Worm (Caenorhabditis elegans): ENCODE measurements around the gene slfl-5.

The slfl-5 gene

DNA sequence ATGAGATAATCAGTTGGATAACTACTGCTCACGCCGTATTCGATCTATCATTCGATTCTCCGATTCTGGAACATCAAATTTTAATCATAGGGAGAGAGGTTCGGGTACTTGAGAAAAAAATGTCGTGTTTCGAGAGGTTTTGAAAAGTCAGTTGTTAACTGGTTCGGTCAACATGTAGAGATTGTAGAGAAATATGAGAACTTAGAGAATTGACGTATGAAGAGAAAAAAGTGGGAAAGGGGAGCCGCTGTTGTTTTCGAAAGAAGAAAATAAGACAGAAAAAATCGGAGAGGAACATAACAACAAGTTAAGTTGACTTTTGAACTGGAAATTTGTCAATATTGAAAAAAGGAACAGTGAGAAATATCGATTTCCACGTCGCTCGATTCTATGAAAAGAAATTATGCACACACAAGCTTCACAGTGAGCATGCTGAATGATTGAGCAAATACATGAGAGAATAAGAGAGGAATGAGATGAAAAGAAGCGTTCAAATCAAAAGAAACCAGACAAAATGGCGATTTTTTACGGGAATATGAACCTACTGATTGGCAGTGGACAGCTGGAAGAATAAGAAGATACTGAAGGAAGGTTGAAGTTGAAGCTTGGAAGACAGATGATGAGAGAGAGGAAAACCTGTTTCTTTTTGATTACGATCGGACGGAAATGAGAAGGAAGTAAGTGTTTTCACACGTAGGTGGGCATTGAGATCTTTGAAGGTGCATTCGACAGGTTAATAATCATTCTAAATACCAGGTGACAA, at the start of gene slfl-5, which contains the start of the genes T04H1.13 and rad-50:
TSS of gene slfl-5 (minus strand) at position 65 of the 763 bp plus-strand sequence.
TSS of gene T04H1.13 (minus strand) at position 51 of the 763 bp plus-strand sequence.
TSS of gene rad-50 (plus strand) at position 667 of the 763 bp plus-strand sequence.
- no peak for TF ChIP-seq mep-1 (tag; optimal IDR thresholded peaks at IDR 0.05)
- no peak for TF ChIP-seq lin-13 (tag; optimal IDR thresholded peaks at IDR 0.05)
- TF ChIP-seq ceh-83 (GFP tag; optimal IDR thresholded peaks at IDR 0.05): no peak
- no peak for TF ChIP-seq unc-39 (tag; optimal IDR thresholded peaks at IDR 0.05)
- TF ChIP-seq ceh-39 (tag; optimal IDR thresholded peaks at IDR 0.05): no peak
- TF ChIP-seq ces-1 (GFP tag; optimal IDR thresholded peaks at IDR 0.05): no peak
- TF ChIP-seq mls-2 (tag; optimal IDR thresholded peaks at IDR 0.05): no peak
- no peak for TF ChIP-seq lin-32 (GFP tag; optimal IDR thresholded peaks at IDR 0.05)
- no peak for TF ChIP-seq tbx-8 (GFP tag; optimal IDR thresholded peaks at IDR 0.05)
- TF ChIP-seq unc-62 (GFP tag; optimal IDR thresholded peaks at IDR 0.05): no peak
- TF ChIP-seq flh-1 (GFP tag; optimal IDR thresholded peaks at IDR 0.05): no peak
- TF ChIP-seq nhr-28 (tag; optimal IDR thresholded peaks at IDR 0.05): no peak

DNA sequence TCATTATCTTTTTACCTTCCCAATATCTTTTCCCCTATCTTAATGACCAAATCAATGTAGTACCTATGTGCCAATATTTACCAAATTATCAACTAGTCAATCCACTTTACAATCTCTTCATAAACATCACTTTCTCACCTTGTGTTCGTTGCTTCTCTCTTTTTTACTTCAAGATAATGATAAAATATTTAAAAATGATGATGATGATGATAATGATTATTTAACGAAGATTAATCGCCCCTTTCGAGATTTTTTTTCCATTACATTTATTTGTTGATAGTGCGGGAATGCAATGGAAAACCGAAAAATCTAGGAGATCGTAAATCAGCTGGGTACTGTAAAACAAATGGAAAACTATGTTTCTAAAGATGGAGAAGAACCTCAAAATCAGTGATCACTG, 49.2 kb upstream of the slfl-5 start:
- no peak for TF ChIP-seq tbx-8 (GFP tag; optimal IDR thresholded peaks at IDR 0.05)
- no peak for TF ChIP-seq sem-2 (GFP tag; optimal IDR thresholded peaks at IDR 0.05)
- TF ChIP-seq ceh-39 (tag; optimal IDR thresholded peaks at IDR 0.05): no peak
- no peak for TF ChIP-seq nhr-28 (tag; optimal IDR thresholded peaks at IDR 0.05)
- no peak for TF ChIP-seq mls-2 (tag; optimal IDR thresholded peaks at IDR 0.05)
- no peak for TF ChIP-seq lin-32 (GFP tag; optimal IDR thresholded peaks at IDR 0.05)
- no peak for TF ChIP-seq mab-5 (tag; optimal IDR thresholded peaks at IDR 0.05)
- TF ChIP-seq ztf-11 (tag; optimal IDR thresholded peaks at IDR 0.05): no peak
- no peak for TF ChIP-seq hlh-1 (tag; optimal IDR thresholded peaks at IDR 0.05)
- no peak for TF ChIP-seq flh-1 (GFP tag; optimal IDR thresholded peaks at IDR 0.05)
- no peak for TF ChIP-seq unc-120 (tag; optimal IDR thresholded peaks at IDR 0.05; ENCODE audit: poor library complexity, severe bottlenecking)
- no peak for TF ChIP-seq lsy-2 (tag; optimal IDR thresholded peaks at IDR 0.05)
- TF ChIP-seq nhr-76 (tag; optimal IDR thresholded peaks at IDR 0.05): no peak

DNA sequence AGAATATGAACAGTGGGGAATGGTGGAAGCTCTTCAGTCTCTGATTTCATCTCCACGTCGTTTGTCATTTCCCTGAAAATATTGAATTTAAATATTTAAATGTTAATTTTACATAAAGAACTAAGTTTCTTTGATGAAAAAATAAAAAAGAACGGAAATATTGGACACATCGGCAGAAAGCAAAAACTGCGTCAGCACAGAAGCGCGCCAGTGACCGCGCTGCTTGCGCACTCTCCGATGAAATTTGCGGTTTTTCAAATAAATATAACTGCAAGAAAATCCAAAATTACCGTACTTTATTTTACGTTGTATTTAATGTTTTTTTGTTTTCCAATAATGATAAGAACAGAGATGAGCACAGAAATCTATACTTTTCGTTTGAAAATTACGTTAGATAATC, 46.7 kb upstream of the slfl-5 start, which contains the start of the genes srpa-68 and srh-16:
TSS of gene srpa-68 (minus strand) at position 72 of the 400 bp plus-strand sequence.
TSS of gene srh-16 (plus strand) at position 275 of the 400 bp plus-strand sequence.
- TF ChIP-seq nhr-76 (tag; optimal IDR thresholded peaks at IDR 0.05) (no peak), elt-3 (tag; optimal IDR thresholded peaks at IDR 0.05) (no peak), ztf-11 (tag; optimal IDR thresholded peaks at IDR 0.05) (no peak), nhr-12 (tag; optimal IDR thresholded peaks at IDR 0.05) (no peak), lin-32 (GFP tag; optimal IDR thresholded peaks at IDR 0.05) (no peak), ceh-83 (GFP tag; optimal IDR thresholded peaks at IDR 0.05) (peak; percentile 60), ceh-39 (tag; optimal IDR thresholded peaks at IDR 0.05) (peak; percentile 73), drap-1 (GFP tag; optimal IDR thresholded peaks at IDR 0.05) (peak; percentile 76), lsy-2 (tag; optimal IDR thresholded peaks at IDR 0.05) (peak; percentile 87), zip-8 (tag; optimal IDR thresholded peaks at IDR 0.05) (no peak), tbx-8 (GFP tag; optimal IDR thresholded peaks at IDR 0.05) (no peak), nhr-2 (tag; optimal IDR thresholded peaks at IDR 0.05) (no peak), blmp-1 (tag; optimal IDR thresholded peaks at IDR 0.05) (no peak), lin-13 (tag; optimal IDR thresholded peaks at IDR 0.05) (peak; percentile 82), mab-5 (tag; optimal IDR thresholded peaks at IDR 0.05) (no peak), elt-1 (tag; optimal IDR thresholded peaks at IDR 0.05; ENCODE audit: borderline replicate concordance, insufficient read depth) (no peak), ces-1 (GFP tag; optimal IDR thresholded peaks at IDR 0.05) (peak; percentile 24), sptf-1 (tag; optimal IDR thresholded peaks at IDR 0.05) (peak; percentile 88), nhr-28 (tag; optimal IDR thresholded peaks at IDR 0.05) (no peak), unc-120 (tag; optimal IDR thresholded peaks at IDR 0.05; ENCODE audit: poor library complexity, severe bottlenecking) (peak; percentile 23), sem-2 (GFP tag; optimal IDR thresholded peaks at IDR 0.05) (no peak), hlh-1 (tag; optimal IDR thresholded peaks at IDR 0.05) (peak; percentile 38), bed-3 (GFP tag; optimal IDR thresholded peaks at IDR 0.05) (peak; percentile 39), nhr-237 (tag; optimal IDR thresholded peaks at IDR 0.05) (peak; percentile 64), ceh-43 (GFP tag; optimal IDR thresholded peaks at IDR 0.05) (peak; percentile 64), mep-1 (tag; optimal IDR thresholded peaks at IDR 0.05) (peak; percentile 94), unc-62 (GFP tag; optimal IDR thresholded peaks at IDR 0.05) (peak; percentile 29), unc-39 (tag; optimal IDR thresholded peaks at IDR 0.05) (no peak), ham-2 (GFP tag; optimal IDR thresholded peaks at IDR 0.05) (no peak), cnd-1 (tag; optimal IDR thresholded peaks at IDR 0.05) (peak; percentile 73), mls-2 (tag; optimal IDR thresholded peaks at IDR 0.05) (peak; percentile 38), flh-1 (GFP tag; optimal IDR thresholded peaks at IDR 0.05) (no peak), M03D4.4 (tag; optimal IDR thresholded peaks at IDR 0.05) (peak; percentile 81), pha-4 (tag; optimal IDR thresholded peaks at IDR 0.05) (peak; percentile 74), snpc-4 (tag; optimal IDR thresholded peaks at IDR 0.05) (no peak)

Data from whole organism, mixed stage, embryonic.